Worm (Caenorhabditis elegans): Measurements from ENCODE around the gene zig-5.

DNA sequence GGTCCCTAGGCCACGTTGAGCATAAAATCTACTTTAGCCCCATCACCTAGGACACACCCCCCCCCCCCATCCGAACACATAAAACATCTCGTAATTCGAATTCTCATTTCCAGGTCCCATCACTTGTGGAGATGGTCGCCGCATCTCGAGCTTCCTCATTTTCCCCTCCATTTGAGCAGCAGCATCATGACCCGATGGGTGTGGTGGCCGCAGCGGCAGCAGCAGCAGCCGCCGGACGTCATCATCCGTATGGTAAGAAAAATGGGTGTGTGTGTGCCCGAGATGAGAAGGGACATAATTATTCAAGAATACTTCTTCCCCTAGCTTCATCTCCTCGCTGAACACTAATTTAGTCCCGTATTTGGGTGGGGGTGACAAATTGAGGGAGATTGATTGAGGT, 31.8 kb downstream of the zig-5 start:
- TF ChIP-seq cog-1 (tag; optimal IDR thresholded peaks at IDR 0.05) (no peak), ztf-29 (GFP tag; IDR thresholded peaks at IDR 0.05) (no peak), flt-1 (GFP tag; IDR thresholded peaks at IDR 0.05) (no peak), med-1 (GFP tag; optimal IDR thresholded peaks at IDR 0.05; ENCODE audit: insufficient read depth) (no peak), T22C8.4 (GFP tag; IDR thresholded peaks at IDR 0.05) (no peak), ref-1 (GFP tag; conservative IDR thresholded peaks at IDR 0.05) (no peak), klf-2 (GFP tag; conservative IDR thresholded peaks at IDR 0.05) (no peak)
